Fruit fly (Drosophila melanogaster) S2 (cell line): ENCODE data around the gene DNAlig3.

Experiments used
- CG8478 ChIP-seq: fragments of >200 bp; optimal IDR thresholded peaks from 2 replicates; lab custom pipeline; 2018
- CTCF ChIP-seq, 2 experiments: fragments of >200 bp; optimal IDR thresholded peaks; 2 replicates each; lab custom pipeline; 2018

DNA sequence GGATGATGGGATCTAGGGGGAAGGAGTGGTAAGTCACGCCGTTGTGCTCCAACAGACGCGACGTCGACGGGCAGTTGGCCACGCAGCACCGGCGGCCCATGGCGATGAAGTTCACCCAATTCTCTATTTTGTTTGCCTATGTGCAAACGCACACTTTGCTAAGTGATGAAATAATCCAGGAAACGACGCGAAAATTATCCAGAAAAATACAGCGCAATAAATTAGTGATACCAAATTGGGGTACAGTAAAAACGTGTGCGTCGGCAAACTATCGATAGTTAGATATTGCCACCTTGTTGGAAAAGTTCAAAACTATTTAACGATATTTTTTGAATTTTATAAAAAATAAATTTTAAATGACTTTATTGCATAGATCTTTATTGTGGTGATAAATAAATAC lies 45.6 kb downstream of the DNAlig3 start, which contains the start of gene MBD-R2:
- TF ChIP-seq CG8478 = no peak
- TF ChIP-seq CTCF (optimal IDR thresholded peaks at IDR 0.05; lab: Kevin White, UChicago) = peak in 1 of 2 experiments; percentile 29
